Fruit fly (Drosophila melanogaster) whole organism, pupa: Measurements from ENCODE around the gene Octalpha2R.
A peak's percentile ranks its signal among the peaks of the same experiment; 100 is the strongest.

Source experiments
- CG10348 ChIP-seq: fragments of 200-800 bp; sonication (Bioruptor generic); IDR thresholded peaks from 2 replicates; pipeline ENCODE4 v1.3.6; 2022; ENCODE audit warnings: missing biosample characterization, missing genetic modification characterization
- CG12605 ChIP-seq: fragments of 200-800 bp; sonication (Bioruptor generic); IDR thresholded peaks from 2 replicates; pipeline ENCODE4 v1.3.6; 2022; ENCODE audit warnings: missing biosample characterization, missing genetic modification characterization
- CG13204 ChIP-seq: fragments of 200-800 bp; sonication (Bioruptor generic); optimal IDR thresholded peaks from 2 replicates; lab custom pipeline; 2018; ENCODE audit warnings: missing biosample characterization, mild to moderate bottlenecking, missing genetic modification characterization, moderate library complexity
- CG14655 ChIP-seq: fragments of 200-800 bp; sonication (Bioruptor generic); optimal IDR thresholded peaks from 3 replicates; lab custom pipeline; 2017; ENCODE audit warnings: mild to moderate bottlenecking, missing biosample characterization, missing genetic modification reagents, missing genetic modification characterization
- CG15710 ChIP-seq: fragments of 200-800 bp; sonication (Bioruptor generic); optimal IDR thresholded peaks from 2 replicates; lab custom pipeline; 2018; ENCODE audit warnings: missing biosample characterization, mild to moderate bottlenecking, missing genetic modification characterization, moderate library complexity
- CG17806 ChIP-seq: fragments of 200-800 bp; sonication (Bioruptor generic); optimal IDR thresholded peaks from 2 replicates; lab custom pipeline; 2018; ENCODE audit warnings: missing biosample characterization, mild to moderate bottlenecking, missing genetic modification characterization, moderate library complexity
- CG32121 ChIP-seq: fragments of 200-800 bp; sonication (Bioruptor generic); IDR thresholded peaks from 2 replicates; pipeline ENCODE4 v1.3.6; 2022; ENCODE audit warnings: missing biosample characterization, missing genetic modification characterization
- CG34367 ChIP-seq: fragments of 200-800 bp; sonication (Bioruptor generic); optimal IDR thresholded peaks from 2 replicates; lab custom pipeline; 2018; ENCODE audit warnings: missing biosample characterization, mild to moderate bottlenecking, missing genetic modification characterization
- CG4496 ChIP-seq: fragments of 200-800 bp; sonication (Bioruptor generic); IDR thresholded peaks from 3 replicates; pipeline ENCODE4 v1.3.6; 2022; ENCODE audit warnings: missing biosample characterization, missing genetic modification characterization
- CG8159 ChIP-seq: fragments of 200-800 bp; sonication (Bioruptor generic); optimal IDR thresholded peaks from 3 replicates; lab custom pipeline; 2018; ENCODE audit warnings: missing biosample characterization, mild to moderate bottlenecking, missing genetic modification characterization, moderate library complexity
- CG8301 ChIP-seq: fragments of 200-800 bp; sonication (Bioruptor generic); optimal IDR thresholded peaks from 2 replicates; lab custom pipeline; 2018; ENCODE audit warnings: missing biosample characterization, mild to moderate bottlenecking, missing genetic modification characterization
- CG9948 ChIP-seq: fragments of 200-800 bp; sonication (Bioruptor generic); optimal IDR thresholded peaks from 2 replicates; lab custom pipeline; 2018; ENCODE audit warnings: missing biosample characterization, mild to moderate bottlenecking, missing genetic modification characterization, moderate library complexity
- D1 ChIP-seq: fragments of 200-800 bp; sonication (Bioruptor generic); optimal IDR thresholded peaks from 2 replicates; lab custom pipeline; 2018; ENCODE audit warnings: missing biosample characterization, mild to moderate bottlenecking, missing genetic modification characterization, moderate library complexity
- EcR ChIP-seq: fragments of 200-800 bp; sonication (Bioruptor generic); optimal IDR thresholded peaks from 3 replicates; lab custom pipeline; 2019; ENCODE audit warnings: missing biosample characterization, missing genetic modification characterization, mild to moderate bottlenecking, moderate library complexity, missing genetic modification reagents
- Ets98B ChIP-seq: fragments of 200-800 bp; sonication (Bioruptor generic); IDR thresholded peaks from 2 replicates; pipeline ENCODE4 v1.3.6; 2022; ENCODE audit warnings: missing biosample characterization, missing genetic modification characterization
- Pif1A ChIP-seq: fragments of 200-800 bp; sonication (Bioruptor generic); optimal IDR thresholded peaks from 3 replicates; lab custom pipeline; 2016; ENCODE audit warnings: missing biosample characterization, missing genetic modification characterization
- Pif1B ChIP-seq: fragments of 200-800 bp; sonication (Bioruptor generic); optimal IDR thresholded peaks from 3 replicates; lab custom pipeline; 2016; ENCODE audit warnings: missing biosample characterization, missing genetic modification characterization
- Snoo ChIP-seq: fragments of 200-800 bp; sonication (Bioruptor generic); optimal IDR thresholded peaks from 3 replicates; lab custom pipeline; 2017; ENCODE audit warnings: missing biosample characterization, mild to moderate bottlenecking, missing genetic modification characterization, inconsistent platforms
- fd96Ca ChIP-seq: fragments of 200-800 bp; sonication (Bioruptor generic); IDR thresholded peaks from 3 replicates; pipeline ENCODE4 v1.3.6; 2022; ENCODE audit warnings: missing biosample characterization, missing genetic modification characterization
- gl ChIP-seq: fragments of 200-800 bp; sonication (Bioruptor generic); optimal IDR thresholded peaks from 2 replicates; lab custom pipeline; 2018; ENCODE audit warnings: missing biosample characterization, mild to moderate bottlenecking, missing genetic modification characterization
- rn ChIP-seq: fragments of 200-800 bp; sonication (Bioruptor generic); IDR thresholded peaks from 2 replicates; pipeline ENCODE4 v1.3.6; 2022; ENCODE audit warnings: missing biosample characterization, missing genetic modification characterization

Gene Octalpha2R

dm6 chr3R:18849148-18849547 is at the start of gene Octalpha2R:
TSS of gene Octalpha2R (minus strand) at chr3R:18849224.
- TF ChIP-seq Pif1B (GFP tag; lab: Kevin White, UChicago) = no peak
- no peak for TF ChIP-seq CG15710 (tag; lab: Kevin White, UChicago)
- peak; percentile 47; the same call in 1 of the 3 replicates for TF ChIP-seq fd96Ca (GFP tag; lab: Robert Waterston, UW)
- TF ChIP-seq CG9948 = no peak
- TF ChIP-seq Pif1A = no peak
- TF ChIP-seq CG13204 = no peak
- no peak for TF ChIP-seq gl
- peak; percentile 34; the same call in 1 of the 2 replicates for TF ChIP-seq CG32121 (GFP tag; lab: Robert Waterston, UW)
- no peak for TF ChIP-seq CG12605 (GFP tag; lab: Robert Waterston, UW)
- no peak for TF ChIP-seq CG8301 (tag; lab: Kevin White, UChicago)
- TF ChIP-seq CG10348 = no peak
- no peak for TF ChIP-seq EcR
- no peak for TF ChIP-seq Snoo (tag; lab: Kevin White, UChicago)
- TF ChIP-seq CG17806 = no peak
- no peak for TF ChIP-seq D1
- TF ChIP-seq CG4496 = peak; percentile 68; the same call in 2 of the 3 replicates
- TF ChIP-seq CG34367 (tag; lab: Kevin White, UChicago) = no peak
- TF ChIP-seq CG8159 (tag; lab: Kevin White, UChicago) = no peak
- no peak for TF ChIP-seq rn (GFP tag; lab: Robert Waterston, UW)
- TF ChIP-seq CG14655 (GFP tag; lab: Kevin White, UChicago) = no peak
- TF ChIP-seq Ets98B (GFP tag; lab: Robert Waterston, UW) = peak; percentile 31

dm6 chr3R:18897821-18898220 is 48.8 kb upstream of the Octalpha2R start, which contains the start of gene CG14297:
TSS of gene CG14297 (plus strand) at chr3R:18898121.
- TF ChIP-seq Ets98B (GFP tag; lab: Robert Waterston, UW) (no peak), D1 (no peak), CG13204 (no peak), CG10348 (no peak)

dm6 chr3R:18895227-18895626 is 46.2 kb upstream of the Octalpha2R start:
- TF ChIP-seq CG17806 (no peak), CG8159 (tag; lab: Kevin White, UChicago) (no peak), CG4496 (no peak), CG10348 (no peak), Snoo (tag; lab: Kevin White, UChicago) (no peak), rn (GFP tag; lab: Robert Waterston, UW) (no peak), CG34367 (tag; lab: Kevin White, UChicago) (no peak), fd96Ca (GFP tag; lab: Robert Waterston, UW) (no peak), CG9948 (no peak), Pif1A (no peak)

dm6 chr3R:18875228-18875627 is 26.2 kb upstream of the Octalpha2R start, which contains the start of gene CG14298:
TSS of gene CG14298 (plus strand) at chr3R:18875528.
- TF ChIP-seq CG8301 (tag; lab: Kevin White, UChicago) = no peak
- no peak for TF ChIP-seq EcR
- TF ChIP-seq CG9948 = no peak
- TF ChIP-seq CG32121 (GFP tag; lab: Robert Waterston, UW) = no peak
- TF ChIP-seq fd96Ca (GFP tag; lab: Robert Waterston, UW) = no peak
- TF ChIP-seq CG4496 = no peak
- TF ChIP-seq Snoo (tag; lab: Kevin White, UChicago) = no peak
- no peak for TF ChIP-seq CG12605 (GFP tag; lab: Robert Waterston, UW)
- no peak for TF ChIP-seq CG8159 (tag; lab: Kevin White, UChicago)
- TF ChIP-seq CG10348 = no peak
- TF ChIP-seq CG13204 = no peak
- no peak for TF ChIP-seq Pif1A
- TF ChIP-seq gl = no peak
- no peak for TF ChIP-seq CG34367 (tag; lab: Kevin White, UChicago)
- TF ChIP-seq D1 = no peak
- TF ChIP-seq Pif1B (GFP tag; lab: Kevin White, UChicago) = no peak

dm6 chr3R:18851698-18852097 is 2.7 kb upstream of the Octalpha2R start, which contains the start of gene CG31226:
TSS of gene CG31226 (minus strand) at chr3R:18851798.
- TF ChIP-seq CG10348 (no peak), CG15710 (tag; lab: Kevin White, UChicago) (no peak), CG14655 (GFP tag; lab: Kevin White, UChicago) (no peak), CG13204 (no peak), CG4496 (no peak), gl (no peak), CG12605 (GFP tag; lab: Robert Waterston, UW) (no peak), rn (GFP tag; lab: Robert Waterston, UW) (no peak), Pif1A (no peak), Ets98B (GFP tag; lab: Robert Waterston, UW) (no peak), CG17806 (no peak), D1 (no peak), fd96Ca (GFP tag; lab: Robert Waterston, UW) (no peak), EcR (no peak)

dm6 chr3R:18804278-18804903 is 44.6 kb downstream of the Octalpha2R start:
- peak; percentile 43; the same call in 1 of the 2 replicates for TF ChIP-seq CG32121 (GFP tag; lab: Robert Waterston, UW)
- peak; percentile 65 for TF ChIP-seq CG8301 (tag; lab: Kevin White, UChicago)
- peak; percentile 65 for TF ChIP-seq CG14655 (GFP tag; lab: Kevin White, UChicago)
- TF ChIP-seq CG17806 = no peak
- TF ChIP-seq gl = no peak
- TF ChIP-seq Pif1B (GFP tag; lab: Kevin White, UChicago) = no peak
- 0 out of 3 replicates have a peak, but pooled peaks have one; percentile 26 for TF ChIP-seq fd96Ca (GFP tag; lab: Robert Waterston, UW)
- no peak for TF ChIP-seq CG12605 (GFP tag; lab: Robert Waterston, UW)
- TF ChIP-seq CG13204 = no peak
- peak; percentile 51; the same call in 1 of the 3 replicates for TF ChIP-seq CG4496
